Worm (Caenorhabditis elegans) whole organism, L1 larva: ENCODE measurements around the gene srh-140.

Source experiments
- elt-2 ChIP-seq: sonication (generic microtip); optimal IDR thresholded peaks from 2 replicates; lab custom pipeline; 2016; ENCODE audit warnings: missing genetic modification characterization, mild to moderate bottlenecking, inconsistent platforms, missing compliant biosample characterization, missing genetic modification reagents
- elt-3 ChIP-seq, 6 experiments: fragments of 150-350 bp in 1 of 6; sonication (generic microtip); optimal IDR thresholded peaks; 2 replicates each; lab custom pipeline; 2017 to 2018; ENCODE audit warnings: missing biosample characterization in 6 of 6, missing genetic modification characterization in 6 of 6, inconsistent platforms in 1 of 6
- fkh-8 ChIP-seq: sonication (generic microtip); optimal IDR thresholded peaks from 2 replicates; lab custom pipeline; 2016; ENCODE audit warnings: mild to moderate bottlenecking, missing genetic modification characterization, missing compliant biosample characterization
- lin-15B ChIP-seq: fragments of 150-350 bp; sonication (generic microtip); optimal IDR thresholded peaks from 3 replicates; lab custom pipeline; 2014; ENCODE audit warnings: missing biosample characterization, missing genetic modification characterization
- lsy-2 ChIP-seq, 2 experiments: fragments of 150-350 bp; optimal IDR thresholded peaks; 2 replicates each; lab custom pipeline; 2014; ENCODE audit warnings: missing biosample characterization in 2 of 2, missing genetic modification characterization in 2 of 2
- mdl-1 ChIP-seq, 2 experiments: fragments of 150-350 bp; optimal IDR thresholded peaks; 2 replicates each; lab custom pipeline; 2014 to 2017; ENCODE audit warnings: missing biosample characterization in 2 of 2, missing genetic modification characterization in 2 of 2, inconsistent platforms in 1 of 2
- nhr-90 ChIP-seq: sonication (generic microtip); optimal IDR thresholded peaks from 2 replicates; lab custom pipeline; 2016; ENCODE audit warnings: mild to moderate bottlenecking, missing genetic modification characterization, missing compliant biosample characterization; ENCODE audit not compliant: poor library complexity
- skn-1 ChIP-seq: fragments of 150-350 bp; optimal IDR thresholded peaks from 2 replicates; lab custom pipeline; 2014; ENCODE audit warnings: missing biosample characterization, missing genetic modification characterization
- snpc-4 ChIP-seq: fragments of 150-350 bp; optimal IDR thresholded peaks from 2 replicates; lab custom pipeline; 2014; ENCODE audit warnings: missing biosample characterization, missing genetic modification characterization

DNA sequence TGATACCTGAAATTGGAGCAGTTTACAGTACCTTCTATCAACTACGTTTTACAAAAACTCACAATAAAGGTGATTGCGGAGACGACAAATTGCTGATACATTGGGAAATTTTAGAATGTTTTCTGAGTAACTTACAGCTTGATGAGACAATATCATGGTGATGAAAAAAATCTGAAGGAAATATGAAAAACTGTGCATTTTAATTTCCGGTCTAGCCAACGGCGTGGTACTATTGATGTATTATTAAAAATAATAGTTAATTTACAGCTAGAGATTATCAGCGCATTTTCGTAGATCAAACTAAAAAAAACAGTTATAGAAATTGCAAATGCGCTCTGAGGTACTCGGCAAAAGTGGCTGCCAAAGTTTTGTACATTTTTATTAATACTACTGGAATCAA lies 23.9 kb upstream of the srh-140 start, which contains the start of gene srx-29:
- TF ChIP-seq lin-15B (tag; lab: Kevin White, UChicago) (no peak), lsy-2 (tag; optimal IDR thresholded peaks at IDR 0.05; lab: Kevin White, UChicago) (no peak), elt-3 (tag; optimal IDR thresholded peaks at IDR 0.05; lab: Kevin White, UChicago) (no peak), snpc-4 (tag; lab: Kevin White, UChicago) (no peak), mdl-1 (tag; optimal IDR thresholded peaks at IDR 0.05; lab: Kevin White, UChicago) (no peak), elt-2 (no peak), fkh-8 (tag; lab: Kevin White, UChicago) (no peak), nhr-90 (tag; lab: Kevin White, UChicago) (no peak), skn-1 (no peak)
